Fruit fly (Drosophila melanogaster) whole organism, wandering third instar larva: ENCODE data around the gene CG10650.

Experiments used
- Abd-B ChIP-seq: fragments of >200 bp; optimal IDR thresholded peaks from 2 replicates; lab custom pipeline; 2017; ENCODE audit warnings: missing biosample characterization, missing genetic modification characterization
- CG32264 ChIP-seq: fragments of 200-800 bp; sonication (Bioruptor generic); optimal IDR thresholded peaks from 2 replicates; lab custom pipeline; 2016; ENCODE audit warnings: missing biosample characterization, missing genetic modification characterization
- CG9705 ChIP-seq: fragments of 200-800 bp; sonication (Bioruptor generic); optimal IDR thresholded peaks from 2 replicates; lab custom pipeline; 2018; ENCODE audit warnings: missing biosample characterization, mild to moderate bottlenecking, missing genetic modification characterization
- CrebA ChIP-seq: fragments of 200-800 bp; sonication (Bioruptor generic); optimal IDR thresholded peaks from 2 replicates; lab custom pipeline; 2016; ENCODE audit warnings: missing biosample characterization, mild to moderate bottlenecking, missing genetic modification characterization, borderline replicate concordance
- Dfd ChIP-seq: fragments of >200 bp; optimal IDR thresholded peaks from 2 replicates; lab custom pipeline; 2017; ENCODE audit warnings: missing biosample characterization, missing genetic modification characterization
- Dif ChIP-seq: fragments of 200-275, 200-300 bp; sonication (Bioruptor generic); optimal IDR thresholded peaks from 2 replicates; lab custom pipeline; 2018; ENCODE audit warnings: missing biosample characterization, missing genetic modification characterization; ENCODE audit not compliant: partially characterized antibody
- HLH106 ChIP-seq: fragments of 200-800 bp; optimal IDR thresholded peaks from 3 replicates; lab custom pipeline; 2019; ENCODE audit warnings: missing biosample characterization, mild to moderate bottlenecking, missing genetic modification characterization, moderate library complexity
- Hnf4 ChIP-seq: fragments of 200-800 bp; sonication (Bioruptor generic); optimal IDR thresholded peaks from 2 replicates; lab custom pipeline; 2016; ENCODE audit warnings: missing biosample characterization, mild to moderate bottlenecking, missing genetic modification characterization
- Hr83 ChIP-seq: fragments of 200-300 bp; sonication (Bioruptor generic); optimal IDR thresholded peaks from 2 replicates; lab custom pipeline; 2016; ENCODE audit warnings: missing biosample characterization, mild to moderate bottlenecking, missing genetic modification characterization, moderate library complexity; ENCODE audit not compliant: poor library complexity, severe bottlenecking
- Jra ChIP-seq: sonication (Bioruptor generic); optimal IDR thresholded peaks from 2 replicates; lab custom pipeline; 2016; ENCODE audit warnings: missing biosample characterization, missing genetic modification characterization
- Mio ChIP-seq: sonication (Bioruptor generic); optimal IDR thresholded peaks from 2 replicates; lab custom pipeline; 2016; ENCODE audit warnings: missing biosample characterization, missing genetic modification characterization
- Myc ChIP-seq: fragments of >200 bp; optimal IDR thresholded peaks from 2 replicates; lab custom pipeline; 2017
- N ChIP-seq: fragments of >200 bp; optimal IDR thresholded peaks from 2 replicates; lab custom pipeline; 2018; ENCODE audit warnings: missing biosample characterization, missing external identifiers, missing genetic modification characterization
- OdsH ChIP-seq: fragments of 200-800 bp; sonication (Bioruptor generic); optimal IDR thresholded peaks from 2 replicates; lab custom pipeline; 2016; ENCODE audit warnings: missing biosample characterization, mild to moderate bottlenecking, missing genetic modification characterization
- Rel ChIP-seq, 2 experiments: fragments of 200-800 bp; sonication (Bioruptor generic) in 1 of 2; optimal IDR thresholded peaks; 2 replicates in 1 of 2; 3 replicates in 1 of 2; lab custom pipeline; 2016 to 2019; ENCODE audit warnings: mild to moderate bottlenecking in 2 of 2, missing biosample characterization in 2 of 2, missing genetic modification characterization in 2 of 2, moderate library complexity in 1 of 2
- Sp1 ChIP-seq: fragments of 200-800 bp; sonication (Bioruptor generic); optimal IDR thresholded peaks from 3 replicates; lab custom pipeline; 2019; ENCODE audit warnings: missing biosample characterization, mild to moderate bottlenecking, missing genetic modification characterization, moderate library complexity
- Vsx2 ChIP-seq: fragments of 200-300, 225-300 bp; sonication (Bioruptor generic); optimal IDR thresholded peaks from 2 replicates; lab custom pipeline; 2018; ENCODE audit warnings: missing biosample characterization, missing genetic modification characterization; ENCODE audit not compliant: partially characterized antibody
- br ChIP-seq: fragments of 200-800 bp; sonication (Bioruptor generic); optimal IDR thresholded peaks from 2 replicates; lab custom pipeline; 2016; ENCODE audit warnings: missing biosample characterization, missing genetic modification characterization
- brk ChIP-seq: fragments of 200-800 bp; sonication (Bioruptor generic); optimal IDR thresholded peaks from 2 replicates; lab custom pipeline; 2016; ENCODE audit warnings: missing biosample characterization, mild to moderate bottlenecking, missing genetic modification characterization
- dl ChIP-seq, 2 experiments: fragments of 175-275, 200-275 bp in 1 of 2; fragments of 200-275 bp in 1 of 2; sonication (Bioruptor generic); optimal IDR thresholded peaks; lab custom pipeline; 2018; ENCODE audit warnings: mild to moderate bottlenecking in 2 of 2, missing biosample characterization in 2 of 2, missing genetic modification characterization in 2 of 2, moderate library complexity in 2 of 2; ENCODE audit not compliant: partially characterized antibody in 2 of 2, insufficient read depth in 1 of 2
- dmrt93B ChIP-seq: fragments of 200-800 bp; sonication (Bioruptor generic); optimal IDR thresholded peaks from 2 replicates; lab custom pipeline; 2018; ENCODE audit warnings: missing biosample characterization, mild to moderate bottlenecking, missing genetic modification characterization
- ey ChIP-seq: fragments of 200-800 bp; sonication (Bioruptor generic); optimal IDR thresholded peaks from 2 replicates; lab custom pipeline; 2016; ENCODE audit warnings: missing biosample characterization, missing genetic modification characterization
- foxo ChIP-seq, 2 experiments: fragments of 200-800 bp; sonication (Bioruptor generic); optimal IDR thresholded peaks; 2 replicates in 1 of 2; 3 replicates in 1 of 2; lab custom pipeline; 2016 to 2017; ENCODE audit warnings: missing biosample characterization in 2 of 2, missing genetic modification characterization in 2 of 2
- fru ChIP-seq: fragments of 200-800 bp; sonication (Bioruptor generic); optimal IDR thresholded peaks from 3 replicates; lab custom pipeline; 2016; ENCODE audit warnings: missing biosample characterization, mild to moderate bottlenecking, missing genetic modification characterization
- h ChIP-seq: fragments of 200-800 bp; sonication (Bioruptor generic); optimal IDR thresholded peaks from 3 replicates; lab custom pipeline; 2016; ENCODE audit warnings: missing biosample characterization, mild to moderate bottlenecking, missing genetic modification characterization
- jim ChIP-seq: fragments of 175-275, 200-325 bp; sonication (Bioruptor generic); optimal IDR thresholded peaks from 2 replicates; lab custom pipeline; 2016; ENCODE audit warnings: missing biosample characterization, mild to moderate bottlenecking, missing genetic modification characterization
- lola ChIP-seq: fragments of >200 bp; optimal IDR thresholded peaks from 2 replicates; lab custom pipeline; 2017; ENCODE audit warnings: missing biosample characterization, missing genetic modification characterization
- pan ChIP-seq: fragments of >200 bp; optimal IDR thresholded peaks from 2 replicates; lab custom pipeline; 2017
- psq ChIP-seq: fragments of 200-800 bp; sonication (Bioruptor generic); optimal IDR thresholded peaks from 3 replicates; lab custom pipeline; 2017; ENCODE audit warnings: missing biosample characterization, mild to moderate bottlenecking, missing genetic modification characterization, moderate library complexity
- rgr ChIP-seq: fragments of 200-800 bp; sonication (Bioruptor generic); optimal IDR thresholded peaks from 3 replicates; lab custom pipeline; 2016; ENCODE audit warnings: missing biosample characterization, mild to moderate bottlenecking, missing genetic modification characterization
- sage ChIP-seq: fragments of 200-800 bp; sonication (Bioruptor generic); optimal IDR thresholded peaks from 2 replicates; lab custom pipeline; 2016; ENCODE audit warnings: missing biosample characterization, mild to moderate bottlenecking, missing genetic modification characterization
- sv ChIP-seq: fragments of 200-800 bp; sonication (Bioruptor generic); optimal IDR thresholded peaks from 3 replicates; lab custom pipeline; 2016; ENCODE audit warnings: missing biosample characterization, missing genetic modification characterization
- tai ChIP-seq: sonication (Bioruptor generic); optimal IDR thresholded peaks from 2 replicates; lab custom pipeline; 2016; ENCODE audit warnings: missing biosample characterization, missing genetic modification characterization
- usp ChIP-seq: fragments of >200 bp; optimal IDR thresholded peaks from 2 replicates; lab custom pipeline; 2017; ENCODE audit warnings: missing biosample characterization, missing genetic modification characterization
- woc ChIP-seq: sonication (Bioruptor generic); optimal IDR thresholded peaks from 2 replicates; lab custom pipeline; 2016; ENCODE audit warnings: missing biosample characterization, mild to moderate bottlenecking, missing genetic modification characterization

Gene CG10650

DNA sequence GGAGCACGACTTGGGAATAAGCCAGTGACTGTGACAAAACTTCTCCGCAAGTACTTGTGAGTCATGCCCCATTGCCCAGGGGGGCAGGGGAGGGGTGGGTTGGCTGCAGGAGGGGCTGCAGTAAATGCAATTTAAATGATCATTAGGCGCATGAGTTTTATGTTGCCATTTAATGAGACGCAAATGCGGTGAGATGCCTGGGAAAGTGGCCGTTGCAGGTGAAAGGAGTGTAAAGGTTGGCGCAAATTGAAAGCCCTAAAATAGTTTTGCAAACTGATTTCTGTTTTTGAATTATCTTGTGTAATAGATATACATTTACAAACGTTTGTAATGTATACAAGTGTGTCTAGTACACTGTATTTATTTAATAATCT is 9.6 kb downstream of the CG10650 start:
- TF ChIP-seq Sp1 (GFP tag; lab: Kevin White, UChicago), result no peak
- no peak for TF ChIP-seq CG9705 (GFP tag; lab: Kevin White, UChicago)
- no peak for TF ChIP-seq Dfd

DNA sequence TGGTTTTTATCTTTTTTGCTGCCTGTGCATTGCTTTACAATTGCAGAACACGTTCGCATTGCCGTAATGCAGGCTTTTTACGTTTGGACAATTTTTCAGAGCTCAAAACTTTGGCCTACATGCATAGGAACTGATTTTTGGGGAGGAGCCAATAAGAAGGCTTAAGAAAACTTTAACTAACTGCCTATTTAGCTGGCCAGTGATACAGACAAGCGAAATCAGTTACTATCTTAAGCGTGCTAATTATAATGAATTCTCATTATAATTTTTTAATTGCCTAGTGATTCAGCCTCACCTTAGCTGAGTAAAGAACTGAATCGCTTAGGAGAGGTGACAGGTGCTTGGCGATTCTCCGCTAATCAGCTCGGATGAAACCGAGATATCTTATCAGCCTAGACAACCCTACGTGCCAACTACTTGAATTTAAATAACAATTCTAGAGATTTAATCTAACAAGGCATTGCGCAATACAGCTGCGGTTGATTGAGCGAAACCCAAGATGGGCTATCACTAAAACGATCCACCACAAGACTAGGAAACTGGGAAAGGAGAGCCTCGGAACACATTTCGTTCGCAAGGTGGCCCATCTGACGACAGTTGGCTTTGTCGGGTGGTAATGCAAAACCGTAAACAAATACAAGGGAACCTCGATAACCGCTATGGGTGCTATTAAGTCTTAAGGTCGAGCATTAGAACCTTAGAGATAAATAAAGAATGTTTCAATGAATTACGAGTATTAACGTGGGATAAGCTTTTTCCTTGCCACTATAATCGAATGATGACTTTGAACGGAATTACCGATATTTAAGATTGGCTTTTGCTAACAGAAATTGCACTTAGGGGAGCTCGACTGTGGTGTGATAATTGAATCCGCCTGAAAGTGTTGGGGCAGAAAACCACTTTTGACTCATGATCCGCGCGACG is 10.3 kb downstream of the CG10650 start:
- TF ChIP-seq h (peak; percentile 32), CG9705 (GFP tag; lab: Kevin White, UChicago) (no peak), HLH106 (peak; percentile 42), Hr83 (no peak), br (GFP tag; lab: Kevin White, UChicago) (peak; percentile 8), dmrt93B (GFP tag; lab: Kevin White, UChicago) (no peak), foxo (GFP tag; optimal IDR thresholded peaks at IDR 0.05; lab: Kevin White, UChicago) (peak in 1 of 2 experiments; percentile 30), fru (peak; percentile 20), OdsH (GFP tag; lab: Kevin White, UChicago) (peak; percentile 22)

- no peak for TF ChIP-seq rgr
- no peak for TF ChIP-seq ey (GFP tag; lab: Kevin White, UChicago)
- no peak for TF ChIP-seq Hnf4 (GFP tag; lab: Kevin White, UChicago)
- TF ChIP-seq Myc, result no peak
- TF ChIP-seq tai, result no peak
- TF ChIP-seq Vsx2 (GFP tag; lab: Kevin White, UChicago), result no peak
- TF ChIP-seq usp, result no peak
- no peak for TF ChIP-seq sv (GFP tag; lab: Kevin White, UChicago)
- TF ChIP-seq Mio (GFP tag; lab: Kevin White, UChicago), result no peak
- TF ChIP-seq Sp1 (GFP tag; lab: Kevin White, UChicago), result no peak
- TF ChIP-seq sage, result no peak
- no peak for TF ChIP-seq Dfd
- TF ChIP-seq OdsH (GFP tag; lab: Kevin White, UChicago), result no peak
- no peak for TF ChIP-seq lola (GFP tag; lab: Kevin White, UChicago)
- TF ChIP-seq dl (GFP tag; optimal IDR thresholded peaks at IDR 0.05; lab: Kevin White, UChicago; ENCODE audit: insufficient read depth in 1 of 2, partially characterized antibody in 2 of 2), result no peak
- TF ChIP-seq fru, result no peak
- TF ChIP-seq CG9705 (GFP tag; lab: Kevin White, UChicago), result no peak
- TF ChIP-seq, all 38 proteins: peak for 0
These were observed 11.6 kb downstream of the CG10650 start for dm6 chr2L:18984158-18984557.

DNA sequence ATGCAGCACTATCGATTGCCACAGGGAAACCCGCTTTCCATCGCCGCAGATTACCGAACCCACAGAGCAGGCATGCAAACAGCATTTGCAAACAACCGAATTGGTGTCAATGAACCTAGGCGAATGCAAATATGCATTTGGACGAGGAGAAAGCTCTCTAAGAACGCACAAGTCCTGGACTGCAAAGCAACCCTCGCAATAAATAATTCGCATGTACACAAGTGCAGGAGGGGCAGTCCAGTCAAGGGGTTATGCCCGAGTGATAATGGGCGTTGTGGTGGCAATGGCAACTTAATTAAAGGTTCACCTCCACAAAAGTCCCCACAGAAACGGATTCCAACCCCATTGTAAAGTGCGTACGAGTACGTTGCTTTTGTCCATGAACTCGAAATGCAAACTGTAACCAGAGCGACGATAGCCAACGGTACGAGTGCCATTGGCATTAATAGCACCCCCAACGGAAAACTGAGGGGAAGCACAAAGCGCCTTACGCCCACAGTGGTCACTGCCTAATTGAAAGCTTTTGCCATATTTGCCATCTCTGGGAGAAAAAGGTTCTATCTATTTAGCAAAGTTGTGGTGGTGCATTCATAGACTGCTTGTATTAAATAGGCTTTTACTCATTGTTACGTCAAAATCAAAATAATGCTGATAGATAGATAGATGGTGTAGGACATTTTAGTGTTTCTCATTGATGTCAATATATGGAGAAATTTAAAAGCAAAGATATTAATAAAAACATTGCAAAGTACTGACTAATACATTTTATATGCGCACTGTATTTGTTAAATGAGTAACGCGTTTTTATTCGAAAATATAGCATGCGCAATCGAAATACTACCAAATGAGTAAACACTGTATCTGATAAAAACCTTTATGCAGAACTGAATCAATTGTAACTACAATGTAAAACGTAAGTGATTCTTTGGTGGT is 12.6 kb downstream of the CG10650 start:
- TF ChIP-seq HLH106 (peak; percentile 11), Sp1 (GFP tag; lab: Kevin White, UChicago) (peak; percentile 4), Myc (no peak), woc (GFP tag; lab: Kevin White, UChicago) (peak; percentile 14), br (GFP tag; lab: Kevin White, UChicago) (peak; percentile 28), foxo (GFP tag; optimal IDR thresholded peaks at IDR 0.05; lab: Kevin White, UChicago) (peak in 1 of 2 experiments; percentile 19), tai (peak; percentile 23), sage (no peak), CG32264 (no peak)

DNA sequence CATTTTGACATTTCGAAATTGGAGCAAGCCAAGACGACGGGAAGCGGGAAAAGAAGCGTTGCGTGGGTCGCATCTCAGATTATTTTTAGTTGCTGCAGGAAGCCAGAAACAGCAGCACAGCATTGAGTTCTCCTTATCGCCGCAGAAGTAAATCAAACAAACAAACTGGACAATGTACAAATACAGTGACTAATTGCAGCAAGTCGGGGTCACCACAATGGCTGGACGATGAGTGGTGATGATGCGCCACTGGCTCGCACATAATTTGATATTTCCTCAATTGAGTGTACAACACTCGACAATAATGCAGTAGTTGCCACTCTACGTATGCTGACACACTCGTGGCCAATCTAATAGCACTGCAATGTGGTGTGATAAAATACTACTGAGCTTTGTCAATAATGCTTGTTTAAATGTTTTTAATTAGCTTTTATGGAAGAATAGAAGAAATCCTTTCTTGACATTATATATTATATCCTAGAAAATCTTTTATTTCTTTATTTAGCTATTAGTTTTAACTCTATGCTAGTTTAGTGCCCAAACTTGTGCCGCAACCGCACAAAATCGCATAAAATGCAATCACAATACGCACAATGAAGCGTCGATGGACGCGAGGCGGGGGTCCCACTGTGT is 13.7 kb downstream of the CG10650 start:
- TF ChIP-seq Dfd (no peak), HLH106 (no peak), fru (no peak), foxo (GFP tag; optimal IDR thresholded peaks at IDR 0.05; lab: Kevin White, UChicago) (peak in 1 of 2 experiments; percentile 20)

- TF ChIP-seq jim (GFP tag; lab: Kevin White, UChicago) (no peak), Rel (GFP tag; optimal IDR thresholded peaks at IDR 0.05; lab: Kevin White, UChicago) (no peak), Rel (tag; optimal IDR thresholded peaks at IDR 0.05; lab: Kevin White, UChicago) (no peak), Dif (GFP tag; lab: Kevin White, UChicago) (no peak), pan (lab: Kevin White, UChicago) (no peak), psq (GFP tag; lab: Kevin White, UChicago) (no peak), CG32264 (no peak), OdsH (GFP tag; lab: Kevin White, UChicago) (peak; percentile 45), Abd-B (no peak), brk (GFP tag; lab: Kevin White, UChicago) (peak; percentile 47), N (GFP tag; lab: Kevin White, UChicago) (no peak), Jra (GFP tag; lab: Kevin White, UChicago) (peak; percentile 43), dmrt93B (GFP tag; lab: Kevin White, UChicago) (no peak), CrebA (GFP tag; lab: Kevin White, UChicago) (no peak), Hnf4 (GFP tag; lab: Kevin White, UChicago) (peak; percentile 66), HLH106 (no peak), Hr83 (peak; percentile 98)
These were observed 14.2 kb downstream of the CG10650 start for dm6 chr2L:18981484-18981883.
